Fruit fly (Drosophila melanogaster): ENCODE data around the gene Vha26.

Vha26 gene

DNA sequence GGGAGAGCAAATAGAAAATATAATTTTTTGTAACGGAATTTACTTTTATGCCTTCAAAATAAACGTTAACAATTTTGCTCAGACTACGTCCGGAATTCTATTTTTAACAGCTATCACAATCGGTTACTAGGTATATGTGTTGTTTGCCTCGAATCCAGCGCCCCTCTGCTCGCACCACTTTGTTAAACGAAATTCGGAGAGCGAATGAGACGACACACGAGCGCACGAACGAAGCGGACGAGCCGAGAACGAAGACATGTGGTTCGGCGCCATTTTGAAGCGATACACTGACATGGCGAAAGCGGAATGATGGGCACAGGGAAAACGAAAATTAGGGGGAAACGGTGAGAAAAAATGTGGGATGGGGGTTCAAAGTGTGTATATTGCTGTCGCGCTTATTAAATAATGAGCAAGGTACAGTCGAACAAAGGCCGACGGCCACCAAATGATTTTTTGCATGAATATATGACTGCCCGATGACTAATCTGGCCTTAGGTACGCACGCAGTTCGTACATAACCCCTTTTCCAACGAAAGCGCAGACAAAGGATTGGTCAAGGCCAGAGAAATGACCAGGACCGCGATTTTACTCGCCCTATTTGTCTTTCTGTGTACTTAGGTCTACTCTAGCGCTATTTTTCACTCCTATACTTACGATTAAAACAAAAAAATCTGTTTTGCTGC lies 8.9 kb downstream of the Vha26 start (continued):
- TF ChIP-seq CG8944 (GFP tag; optimal IDR thresholded peaks at IDR 0.05) = no peak
- TF ChIP-seq cato (GFP tag; optimal IDR thresholded peaks at IDR 0.05; ENCODE audit: borderline replicate concordance) = no peak
- TF ChIP-seq CG11247 (GFP tag; IDR thresholded peaks at IDR 0.05) = no peak
- peak; percentile 33 for TF ChIP-seq CG13296 (GFP tag; optimal IDR thresholded peaks at IDR 0.05)
- TF ChIP-seq MTF-1 (GFP tag; optimal IDR thresholded peaks at IDR 0.05; ENCODE audit: borderline replicate concordance) = peak; percentile 21
- TF ChIP-seq CHES-1-like (GFP tag; optimal IDR thresholded peaks at IDR 0.05) = peak; percentile 1
- TF ChIP-seq Meics (GFP tag; optimal IDR thresholded peaks at IDR 0.05) = peak; percentile 57
- peak; percentile 47 for TF ChIP-seq cg (GFP tag; optimal IDR thresholded peaks at IDR 0.05)
- peak; percentile 49 for TF ChIP-seq gro (GFP tag; optimal IDR thresholded peaks at IDR 0.05)

DNA sequence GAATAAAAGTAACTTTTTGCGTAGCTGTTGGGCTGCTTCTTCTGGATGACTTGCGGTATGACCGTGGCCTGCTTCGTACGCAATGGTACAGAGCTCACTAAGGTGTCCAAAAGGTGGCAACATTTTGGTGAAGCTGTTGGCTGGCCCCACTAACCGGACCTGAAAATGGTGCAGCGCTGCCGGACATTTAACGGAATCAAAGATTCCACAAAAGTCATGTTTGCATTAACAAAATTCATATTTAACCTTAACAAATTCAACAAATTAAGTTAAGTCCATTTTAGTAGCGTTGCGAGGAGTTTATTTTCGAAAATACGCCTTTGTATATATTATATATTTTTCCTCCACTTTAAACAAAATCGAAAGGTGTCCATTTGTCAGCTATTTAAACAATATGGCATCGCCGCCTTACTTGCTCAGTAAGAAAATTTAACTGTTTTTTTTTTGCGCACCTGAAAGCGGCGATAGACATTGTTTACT lies 9.5 kb downstream of the Vha26 start, which contains the start of the genes kra and SecS:
TSS of gene kra (minus strand) at position 93 of the 480 bp plus-strand sequence.
TSS of gene SecS (plus strand) at position 390 of the 480 bp plus-strand sequence.
- TF ChIP-seq h (optimal IDR thresholded peaks at IDR 0.05) (no peak), Hr51 (GFP tag; optimal IDR thresholded peaks at IDR 0.05) (peak; percentile 72 to 77), croc (GFP tag; conservative IDR thresholded peaks at IDR 0.05) (no peak), CG11696 (GFP tag; IDR thresholded peaks at IDR 0.05) (no peak), dysf (GFP tag; IDR thresholded peaks at IDR 0.05) (no peak), dmrt11E (tag; optimal IDR thresholded peaks at IDR 0.05) (peak; percentile 56), disco-r (GFP tag; optimal IDR thresholded peaks at IDR 0.05) (no peak), CG16779 (GFP tag; IDR thresholded peaks at IDR 0.05) (no peak), CG32532 (GFP tag; IDR thresholded peaks at IDR 0.05) (no peak), br (optimal IDR thresholded peaks at IDR 0.05) (no peak), eyg (GFP tag; optimal IDR thresholded peaks at IDR 0.05) (no peak), Elba2 (GFP tag; optimal IDR thresholded peaks at IDR 0.05) (peak; percentile 81), lilli (GFP tag; optimal IDR thresholded peaks at IDR 0.05) (peak; percentile 73), Ada2b (GFP tag; IDR thresholded peaks at IDR 0.05) (no peak), Sox100B (GFP tag; optimal IDR thresholded peaks at IDR 0.05) (peak; percentile 71), Hand (GFP tag; optimal IDR thresholded peaks at IDR 0.05) (no peak), pita (GFP tag; optimal IDR thresholded peaks at IDR 0.05) (no peak), peb (GFP tag; IDR thresholded peaks at IDR 0.05) (no peak), zen (tag; optimal IDR thresholded peaks at IDR 0.05) (peak; percentile 12), CG31441 (GFP tag; IDR thresholded peaks at IDR 0.05) (no peak), CG7556 (GFP tag; optimal IDR thresholded peaks at IDR 0.05) (peak; percentile 62), CG12659 (GFP tag; optimal IDR thresholded peaks at IDR 0.05) (peak; percentile 91), usp (GFP tag; optimal IDR thresholded peaks at IDR 0.05) (no peak), rib (GFP tag; IDR thresholded peaks at IDR 0.05) (no peak), CG12071 (GFP tag; optimal IDR thresholded peaks at IDR 0.05) (peak; percentile 27), Dref (GFP tag; IDR thresholded peaks at IDR 0.05) (no peak), ap (GFP tag; IDR thresholded peaks at IDR 0.05) (no peak), Neu2 (GFP tag; optimal IDR thresholded peaks at IDR 0.05; ENCODE audit: borderline replicate concordance) (no peak), CG18599 (GFP tag; optimal IDR thresholded peaks at IDR 0.05) (peak; percentile 72), ab (GFP tag; optimal IDR thresholded peaks at IDR 0.05) (no peak), run (tag; optimal IDR thresholded peaks at IDR 0.05) (no peak), Nf-YC (tag; optimal IDR thresholded peaks at IDR 0.05) (peak; percentile 57), wek (GFP tag; optimal IDR thresholded peaks at IDR 0.05) (no peak), Dip3 (GFP tag; optimal IDR thresholded peaks at IDR 0.05) (peak; percentile 48), CG31224 (GFP tag; IDR thresholded peaks at IDR 0.05) (no peak), GATAe (GFP tag; conservative IDR thresholded peaks at IDR 0.05) (no peak), Trl (optimal IDR thresholded peaks at IDR 0.05) (no peak), Trl (GFP tag; optimal IDR thresholded peaks at IDR 0.05) (peak; percentile 52), NFAT (GFP tag; IDR thresholded peaks at IDR 0.05) (no peak), Deaf1 (tag; optimal IDR thresholded peaks at IDR 0.05) (no peak), trh (GFP tag; optimal IDR thresholded peaks at IDR 0.05) (peak; percentile 35), pnt (GFP tag; optimal IDR thresholded peaks at IDR 0.05) (peak; percentile 21)

Measured in whole organism, embryonic.